Worm (Caenorhabditis elegans): ENCODE measurements around the gene F56D6.14.

DNA sequence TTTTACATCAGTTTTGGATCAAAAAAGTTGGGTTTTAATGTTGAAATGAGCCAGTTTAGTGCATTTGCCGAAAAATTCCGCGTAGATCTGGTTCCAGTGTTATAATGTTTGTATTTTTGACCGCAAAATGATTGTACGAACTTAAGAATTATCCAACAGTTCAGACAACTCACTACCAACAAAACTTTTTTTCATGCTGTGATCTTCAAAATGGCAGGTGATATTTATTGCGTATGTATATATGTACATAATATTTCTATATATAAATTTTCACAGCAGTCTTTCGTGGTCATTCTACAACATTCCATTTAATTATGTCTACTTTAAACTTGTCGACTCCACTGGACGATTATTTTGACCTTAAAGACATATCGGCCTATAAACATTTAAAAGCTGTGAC lies 2.2 kb upstream of the F56D6.14 start, which contains the start of gene srz-20:
- no peak for TF ChIP-seq nhr-76 (tag; optimal IDR thresholded peaks at IDR 0.05)
- no peak for TF ChIP-seq nhr-11 (tag; optimal IDR thresholded peaks at IDR 0.05)
- no peak for TF ChIP-seq unc-62 (GFP tag; optimal IDR thresholded peaks at IDR 0.05 in 1 of 2)
- no peak for TF ChIP-seq unc-62 (tag; optimal IDR thresholded peaks at IDR 0.05)
- TF ChIP-seq ztf-11 (tag; optimal IDR thresholded peaks at IDR 0.05): no peak
- no peak for TF ChIP-seq jun-1 (tag; optimal IDR thresholded peaks at IDR 0.05)
- no peak for TF ChIP-seq T26A8.4 (GFP tag; IDR thresholded peaks at IDR 0.05)
- TF ChIP-seq dpl-1 (GFP tag; optimal IDR thresholded peaks at IDR 0.05): no peak
- TF ChIP-seq lir-3 (tag; optimal IDR thresholded peaks at IDR 0.05): no peak
- TF ChIP-seq lin-13 (GFP tag; optimal IDR thresholded peaks at IDR 0.05): no peak
